Fruit fly (Drosophila melanogaster) whole organism, embryonic: ENCODE data around the gene Zdhhc8.
A peak's percentile ranks its signal among the peaks of the same experiment; 100 is the strongest.

ENCODE experiments used
- CG11085 ChIP-seq: fragments of 200-800 bp; sonication (Bioruptor generic); IDR thresholded peaks from 2 replicates; pipeline ENCODE4 v1.3.6; 2022; ENCODE audit warnings: missing biosample characterization, missing genetic modification characterization
- CG11247 ChIP-seq: fragments of 200-800 bp; sonication (Bioruptor generic); IDR thresholded peaks from 2 replicates; pipeline ENCODE4 v1.3.6; 2022; ENCODE audit warnings: missing biosample characterization, missing genetic modification characterization
- CG11456 ChIP-seq: fragments of 200-800 bp; sonication (Bioruptor generic); IDR thresholded peaks from 3 replicates; pipeline ENCODE4 v1.3.6; 2022; ENCODE audit warnings: missing biosample characterization, missing genetic modification characterization
- CG12744 ChIP-seq: fragments of 200-800 bp; sonication (Bioruptor generic); optimal IDR thresholded peaks from 2 replicates; lab custom pipeline; 2016; ENCODE audit warnings: missing biosample characterization, missing genetic modification characterization
- CG12769 ChIP-seq: fragments of 200-800 bp; sonication (Bioruptor generic); optimal IDR thresholded peaks from 2 replicates; lab custom pipeline; 2019; ENCODE audit warnings: missing biosample characterization, mild to moderate bottlenecking, missing genetic modification characterization, moderate library complexity
- CG13296 ChIP-seq: fragments of 200-800 bp; sonication (Bioruptor generic); optimal IDR thresholded peaks from 3 replicates; lab custom pipeline; 2018; ENCODE audit warnings: missing biosample characterization, mild to moderate bottlenecking, missing genetic modification characterization
- CG13775 ChIP-seq: fragments of 200-800 bp; sonication (Bioruptor generic); optimal IDR thresholded peaks from 3 replicates; lab custom pipeline; 2017; ENCODE audit warnings: missing biosample characterization, mild to moderate bottlenecking, missing genetic modification characterization
- CG15011 ChIP-seq: fragments of 200-800 bp; sonication (Bioruptor generic); optimal IDR thresholded peaks from 3 replicates; lab custom pipeline; 2018; ENCODE audit warnings: missing biosample characterization, mild to moderate bottlenecking, missing genetic modification characterization
- CG1602 ChIP-seq: fragments of 200-800 bp; sonication (Bioruptor generic); optimal IDR thresholded peaks from 3 replicates; lab custom pipeline; 2016; ENCODE audit warnings: missing biosample characterization, missing genetic modification characterization
- CG17186 ChIP-seq: fragments of 200-800 bp; sonication (Bioruptor generic); optimal IDR thresholded peaks from 3 replicates; lab custom pipeline; 2017; ENCODE audit warnings: missing biosample characterization, missing genetic modification reagents, missing genetic modification characterization
- CG17568 ChIP-seq: fragments of 200-800 bp; sonication (Bioruptor generic); optimal IDR thresholded peaks from 2 replicates; lab custom pipeline; 2018; ENCODE audit warnings: missing biosample characterization, mild to moderate bottlenecking, missing genetic modification characterization, moderate library complexity
- CG17802 ChIP-seq: fragments of 200-800 bp; sonication (Bioruptor generic); optimal IDR thresholded peaks from 2 replicates; lab custom pipeline; 2018; ENCODE audit warnings: missing biosample characterization, mild to moderate bottlenecking, missing genetic modification characterization, moderate library complexity
- CG18011 ChIP-seq: fragments of 200-800 bp; sonication (Bioruptor generic); optimal IDR thresholded peaks from 2 replicates; lab custom pipeline; 2017; ENCODE audit warnings: missing biosample characterization, missing genetic modification characterization, mild to moderate bottlenecking, moderate library complexity, missing genotype
- CG30020 ChIP-seq: fragments of 200-800 bp; optimal IDR thresholded peaks from 2 replicates; lab custom pipeline; 2019; ENCODE audit warnings: missing biosample characterization, mild to moderate bottlenecking, missing genetic modification characterization, moderate library complexity
- CG30403 ChIP-seq: fragments of 200-800 bp; sonication (Bioruptor generic); optimal IDR thresholded peaks from 3 replicates; lab custom pipeline; 2016; ENCODE audit warnings: missing biosample characterization, missing genetic modification characterization
- CG32772 ChIP-seq: fragments of 200-800 bp; sonication (Bioruptor generic); IDR thresholded peaks from 2 replicates; pipeline ENCODE4 v1.3.6; 2022; ENCODE audit warnings: missing biosample characterization, missing genetic modification characterization
- CG34376 ChIP-seq: fragments of 200-800 bp; sonication (Bioruptor generic); optimal IDR thresholded peaks from 2 replicates; lab custom pipeline; 2018; ENCODE audit warnings: missing biosample characterization, mild to moderate bottlenecking, missing genetic modification characterization
- CG3838 ChIP-seq: fragments of 200-800 bp; sonication (Bioruptor generic); optimal IDR thresholded peaks from 3 replicates; lab custom pipeline; 2016; ENCODE audit warnings: missing biosample characterization, missing genetic modification characterization
- CG4360 ChIP-seq: fragments of 200-800 bp; sonication (Bioruptor generic); IDR thresholded peaks from 2 replicates; pipeline ENCODE4 v1.3.6; 2022; ENCODE audit warnings: missing biosample characterization, missing genetic modification characterization
- CrebB ChIP-seq: fragments of 200-800 bp; sonication (Bioruptor generic); optimal IDR thresholded peaks from 3 replicates; lab custom pipeline; 2018; ENCODE audit warnings: missing biosample characterization, mild to moderate bottlenecking, missing genetic modification characterization
- Dbx ChIP-seq: fragments of 200-800 bp; sonication (Bioruptor generic); IDR thresholded peaks from 3 replicates; pipeline ENCODE4 v1.3.6; 2022; ENCODE audit warnings: missing biosample characterization, missing genetic modification characterization
- Eip74EF ChIP-seq, 2 experiments: fragments of 200-800 bp in 1 of 2; fragments of >200 bp in 1 of 2; sonication (Bioruptor generic) in 1 of 2; optimal IDR thresholded peaks; 2 replicates each; lab custom pipeline; 2017 to 2019; ENCODE audit warnings: missing biosample characterization in 2 of 2, missing genetic modification characterization in 2 of 2, mild to moderate bottlenecking in 1 of 2, moderate library complexity in 1 of 2
- Fer2 ChIP-seq: fragments of 200-800 bp; sonication (Bioruptor generic); optimal IDR thresholded peaks from 2 replicates; lab custom pipeline; 2018; ENCODE audit warnings: missing biosample characterization, mild to moderate bottlenecking, missing genetic modification characterization, moderate library complexity
- Hmr ChIP-seq: fragments of 200-800 bp; sonication (Bioruptor generic); optimal IDR thresholded peaks from 3 replicates; lab custom pipeline; 2017; ENCODE audit warnings: mild to moderate bottlenecking, missing biosample characterization, missing genetic modification reagents, missing genetic modification characterization
- Lhr ChIP-seq: fragments of 200-800 bp; sonication (Bioruptor generic); optimal IDR thresholded peaks from 3 replicates; lab custom pipeline; 2017; ENCODE audit warnings: mild to moderate bottlenecking, missing biosample characterization, missing genetic modification reagents, missing genetic modification characterization
- Mrtf ChIP-seq: fragments of 200-800 bp; sonication (Bioruptor generic); IDR thresholded peaks from 3 replicates; pipeline ENCODE4 v1.3.6; 2022; ENCODE audit warnings: missing biosample characterization, missing genetic modification characterization
- NC2β ChIP-seq: fragments of 200-800 bp; sonication (Bioruptor generic); optimal IDR thresholded peaks from 2 replicates; lab custom pipeline; 2016; ENCODE audit warnings: missing biosample characterization, missing genetic modification characterization
- NK7.1 ChIP-seq: fragments of 200-800 bp; sonication (Bioruptor generic); optimal IDR thresholded peaks from 3 replicates; lab custom pipeline; 2016; ENCODE audit warnings: missing biosample characterization, missing genetic modification characterization
- Neu2 ChIP-seq: fragments of 200-800 bp; sonication (Bioruptor generic); optimal IDR thresholded peaks from 3 replicates; lab custom pipeline; 2016; ENCODE audit warnings: missing biosample characterization, missing genetic modification characterization, borderline replicate concordance
- Opbp ChIP-seq: fragments of 200-800 bp; sonication (Bioruptor generic); IDR thresholded peaks from 3 replicates; pipeline ENCODE4 v1.3.6; 2022; ENCODE audit warnings: missing biosample characterization, missing genetic modification characterization; ENCODE audit not compliant: partially characterized antibody
- abd-A ChIP-seq: fragments of 200-800 bp; sonication (Bioruptor generic); optimal IDR thresholded peaks from 3 replicates; lab custom pipeline; 2019; ENCODE audit warnings: missing biosample characterization, mild to moderate bottlenecking, missing genetic modification characterization, moderate library complexity
- ac ChIP-seq: fragments of 200-800 bp; sonication (Bioruptor generic); optimal IDR thresholded peaks from 3 replicates; lab custom pipeline; 2017; ENCODE audit warnings: missing biosample characterization, mild to moderate bottlenecking, missing genetic modification characterization
- amos ChIP-seq: fragments of 200-800 bp; sonication (Bioruptor generic); IDR thresholded peaks from 2 replicates; pipeline ENCODE4 v1.3.6; 2022; ENCODE audit warnings: missing biosample characterization, missing genetic modification characterization; ENCODE audit not compliant: partially characterized antibody
- bowl ChIP-seq: fragments of 200-800 bp; sonication (Bioruptor generic); IDR thresholded peaks from 2 replicates; pipeline ENCODE4 v1.3.6; 2022; ENCODE audit warnings: missing biosample characterization, missing genetic modification characterization
- chinmo ChIP-seq: fragments of 200-800 bp; sonication (Bioruptor generic); IDR thresholded peaks from 4 replicates; pipeline ENCODE4 v1.3.6; 2022; ENCODE audit warnings: missing biosample characterization, missing genetic modification characterization; ENCODE audit not compliant: partially characterized antibody
- dysf ChIP-seq: fragments of 200-800 bp; sonication (Bioruptor generic); IDR thresholded peaks from 3 replicates; pipeline ENCODE4 v1.3.6; 2022; ENCODE audit warnings: missing biosample characterization, missing genetic modification characterization
- ems ChIP-seq: fragments of 200-800 bp; sonication (Bioruptor generic); optimal IDR thresholded peaks from 3 replicates; lab custom pipeline; 2016; ENCODE audit warnings: missing biosample characterization, missing genetic modification characterization
- fru ChIP-seq: fragments of >200 bp; optimal IDR thresholded peaks from 2 replicates; lab custom pipeline; 2017
- fu2 ChIP-seq: fragments of 200-800 bp; sonication (Bioruptor generic); optimal IDR thresholded peaks from 2 replicates; lab custom pipeline; 2016; ENCODE audit warnings: missing biosample characterization, missing genetic modification characterization
- gsb ChIP-seq: fragments of 200-800 bp; sonication (Bioruptor generic); IDR thresholded peaks from 2 replicates; pipeline ENCODE4 v1.3.6; 2022; ENCODE audit warnings: missing biosample characterization, missing genetic modification characterization
- jing ChIP-seq: fragments of 200-800 bp; sonication (Bioruptor generic); optimal IDR thresholded peaks from 2 replicates; lab custom pipeline; 2018; ENCODE audit warnings: missing biosample characterization, mild to moderate bottlenecking, missing genetic modification characterization
- maf-S ChIP-seq: fragments of 200-800 bp; sonication (Bioruptor generic); optimal IDR thresholded peaks from 2 replicates; lab custom pipeline; 2016; ENCODE audit warnings: missing biosample characterization, missing genetic modification characterization
- mam ChIP-seq: fragments of 200-800 bp; sonication (Bioruptor generic); optimal IDR thresholded peaks from 3 replicates; lab custom pipeline; 2016; ENCODE audit warnings: missing biosample characterization, missing genetic modification characterization
- nerfin-2 ChIP-seq: fragments of 200-800 bp; sonication (Bioruptor generic); IDR thresholded peaks from 2 replicates; pipeline ENCODE4 v1.3.6; 2022; ENCODE audit warnings: missing biosample characterization, missing genetic modification characterization; ENCODE audit not compliant: partially characterized antibody
- peb ChIP-seq: fragments of 200-800 bp; sonication (Bioruptor generic); IDR thresholded peaks from 2 replicates; pipeline ENCODE4 v1.3.6; 2022; ENCODE audit warnings: missing biosample characterization, missing genetic modification characterization
- scrt ChIP-seq: fragments of 200-800 bp; sonication (Bioruptor generic); optimal IDR thresholded peaks from 2 replicates; lab custom pipeline; 2018; ENCODE audit warnings: missing biosample characterization, mild to moderate bottlenecking, missing genetic modification characterization, moderate library complexity
- shn ChIP-seq: fragments of 200-800 bp; sonication (Bioruptor generic); optimal IDR thresholded peaks from 3 replicates; lab custom pipeline; 2016; ENCODE audit warnings: missing biosample characterization, missing genetic modification characterization
- tll ChIP-seq, 2 experiments: fragments of 200-800 bp in 1 of 2; fragments of >200 bp in 1 of 2; sonication (Bioruptor generic) in 1 of 2; optimal IDR thresholded peaks; 2 replicates each; lab custom pipeline; 2017 to 2019; ENCODE audit warnings: missing biosample characterization in 2 of 2, missing genetic modification characterization in 2 of 2, mild to moderate bottlenecking in 1 of 2, moderate library complexity in 1 of 2
- trem ChIP-seq: fragments of 200-800 bp; optimal IDR thresholded peaks from 3 replicates; lab custom pipeline; 2019; ENCODE audit warnings: missing biosample characterization, mild to moderate bottlenecking, missing genetic modification characterization, moderate library complexity
- vvl ChIP-seq: fragments of 200-800 bp; sonication (Bioruptor generic); IDR thresholded peaks from 2 replicates; pipeline ENCODE4 v1.3.6; 2022; ENCODE audit warnings: missing biosample characterization, missing genetic modification characterization
- wek ChIP-seq: fragments of 200-800 bp; sonication (Bioruptor generic); optimal IDR thresholded peaks from 3 replicates; lab custom pipeline; 2018; ENCODE audit warnings: missing biosample characterization, mild to moderate bottlenecking, missing genetic modification characterization, moderate library complexity

Zdhhc8 gene

dm6 chrX:9282783-9283289 lies 73.2 kb downstream of the Zdhhc8 start, which contains the start of gene c11.1 (continued):
- TF ChIP-seq mam (GFP tag; lab: Kevin White, UChicago) (no peak), bowl (GFP tag; lab: Robert Waterston, UW) (no peak), CG11456 (no peak), tll (GFP tag; optimal IDR thresholded peaks at IDR 0.05; lab: Kevin White, UChicago) (no peak), Opbp (GFP tag; lab: Robert Waterston, UW) (no peak; the same call in 2 of the 3 replicates), CG11247 (GFP tag; lab: Robert Waterston, UW) (no peak), CG30020 (tag; lab: Kevin White, UChicago) (no peak), Dbx (GFP tag; lab: Robert Waterston, UW) (no peak), CG12769 (tag; lab: Kevin White, UChicago) (no peak), CG4360 (GFP tag; lab: Robert Waterston, UW) (no peak), CG13775 (GFP tag; lab: Kevin White, UChicago) (no peak), CG17186 (no peak), CG17568 (GFP tag; lab: Kevin White, UChicago) (no peak), amos (GFP tag; lab: Robert Waterston, UW) (peak; percentile 40; the same call in 1 of the 2 replicates), Mrtf (no peak), ac (GFP tag; lab: Kevin White, UChicago) (no peak), jing (GFP tag; lab: Kevin White, UChicago) (no peak), Hmr (GFP tag; lab: Kevin White, UChicago) (no peak), shn (GFP tag; lab: Kevin White, UChicago) (no peak), fu2 (GFP tag; lab: Kevin White, UChicago) (no peak), vvl (GFP tag; lab: Robert Waterston, UW) (no peak), NK7.1 (GFP tag; lab: Kevin White, UChicago) (no peak), CG34376 (GFP tag; lab: Kevin White, UChicago) (no peak), CG1602 (GFP tag; lab: Kevin White, UChicago) (no peak), CG32772 (GFP tag; lab: Robert Waterston, UW) (no peak), CG3838 (GFP tag; lab: Kevin White, UChicago) (no peak), chinmo (GFP tag; lab: Robert Waterston, UW) (peak; percentile 72; the same call in 2 of the 4 replicates), CG13296 (GFP tag; lab: Kevin White, UChicago) (no peak), gsb (GFP tag; lab: Robert Waterston, UW) (no peak), CG11085 (GFP tag; lab: Robert Waterston, UW) (no peak), nerfin-2 (GFP tag; lab: Robert Waterston, UW) (no peak), CG12744 (GFP tag; lab: Kevin White, UChicago) (no peak), CrebB (tag; lab: Kevin White, UChicago) (no peak), CG30403 (no peak), fru (no peak), abd-A (tag; lab: Kevin White, UChicago) (no peak), dysf (peak; percentile 39; the same call in 1 of the 3 replicates), NC2β (GFP tag; lab: Kevin White, UChicago) (no peak), Lhr (GFP tag; lab: Kevin White, UChicago) (peak; percentile 75), scrt (no peak), maf-S (GFP tag; lab: Kevin White, UChicago) (no peak), wek (GFP tag; lab: Kevin White, UChicago) (no peak), CG18011 (GFP tag; lab: Kevin White, UChicago) (no peak), Neu2 (GFP tag; lab: Kevin White, UChicago) (no peak), trem (tag; lab: Kevin White, UChicago) (peak; percentile 50), CG17802 (tag; lab: Kevin White, UChicago) (no peak), CG15011 (GFP tag; lab: Kevin White, UChicago) (no peak), Fer2 (tag; lab: Kevin White, UChicago) (no peak), Eip74EF (GFP tag; optimal IDR thresholded peaks at IDR 0.05; lab: Kevin White, UChicago) (no peak), ems (GFP tag; lab: Kevin White, UChicago) (no peak), peb (GFP tag; lab: Robert Waterston, UW) (no peak)
